Fruit fly (Drosophila melanogaster): ENCODE data around the gene Eip74EF.

Eip74EF gene

DNA sequence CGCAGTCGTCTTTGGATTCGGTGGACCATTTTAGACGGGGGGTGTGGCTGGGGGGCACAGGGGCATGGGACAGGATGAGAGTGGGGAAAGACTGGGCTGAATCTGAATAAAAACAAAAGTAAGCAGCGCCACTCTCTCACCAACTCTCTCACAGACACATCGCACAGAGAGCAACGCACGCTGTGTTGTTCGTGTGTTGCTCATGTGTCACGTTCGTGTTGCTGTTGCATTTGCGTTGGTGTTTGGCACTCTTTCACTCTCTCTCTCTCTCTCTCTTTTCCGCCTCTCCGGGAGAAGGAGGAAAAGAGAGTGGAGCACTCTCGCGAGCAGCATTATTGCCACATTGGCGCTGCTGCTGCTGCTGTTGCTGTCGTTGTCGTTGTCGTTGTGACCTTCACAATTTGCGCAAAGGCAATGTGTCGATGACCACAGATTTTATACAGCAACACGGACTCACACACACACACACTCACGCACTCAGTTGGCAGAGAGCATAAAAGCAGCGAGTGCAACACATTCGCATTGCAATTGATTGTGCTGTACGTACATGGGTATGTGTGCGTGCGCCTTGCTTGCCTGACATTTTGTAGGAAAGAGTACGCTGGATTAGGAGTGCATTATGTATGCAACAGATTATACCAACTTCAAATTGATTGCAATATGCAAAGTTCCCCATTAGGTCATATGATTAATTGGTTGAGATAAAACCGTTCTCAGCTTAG, 55.4 kb downstream of the Eip74EF start (continued):
- peak; percentile 21 for TF ChIP-seq CG6854 (GFP tag; optimal IDR thresholded peaks at IDR 0.05)
- TF ChIP-seq Lpt (GFP tag; optimal IDR thresholded peaks at IDR 0.05): peak; percentile 74
- TF ChIP-seq net (GFP tag; optimal IDR thresholded peaks at IDR 0.05): peak; percentile 15
- TF ChIP-seq fd85E (GFP tag; optimal IDR thresholded peaks at IDR 0.05): peak; percentile 10
- peak; percentile 23 for TF ChIP-seq Sox14 (GFP tag; optimal IDR thresholded peaks at IDR 0.05)
- no peak for TF ChIP-seq CG7368 (GFP tag; optimal IDR thresholded peaks at IDR 0.05)
- TF ChIP-seq CG16779 (tag; optimal IDR thresholded peaks at IDR 0.05): peak; percentile 73
- TF ChIP-seq ss (GFP tag; optimal IDR thresholded peaks at IDR 0.05): peak; percentile 69 to 78
- TF ChIP-seq CG3032 (tag; optimal IDR thresholded peaks at IDR 0.05): no peak
- TF ChIP-seq CG4318 (GFP tag; optimal IDR thresholded peaks at IDR 0.05): no peak
- TF ChIP-seq Eip75B (GFP tag; optimal IDR thresholded peaks at IDR 0.05): peak; percentile 70
- TF ChIP-seq salr (GFP tag; optimal IDR thresholded peaks at IDR 0.05): peak in 1 of 2 experiments; percentile 4

DNA sequence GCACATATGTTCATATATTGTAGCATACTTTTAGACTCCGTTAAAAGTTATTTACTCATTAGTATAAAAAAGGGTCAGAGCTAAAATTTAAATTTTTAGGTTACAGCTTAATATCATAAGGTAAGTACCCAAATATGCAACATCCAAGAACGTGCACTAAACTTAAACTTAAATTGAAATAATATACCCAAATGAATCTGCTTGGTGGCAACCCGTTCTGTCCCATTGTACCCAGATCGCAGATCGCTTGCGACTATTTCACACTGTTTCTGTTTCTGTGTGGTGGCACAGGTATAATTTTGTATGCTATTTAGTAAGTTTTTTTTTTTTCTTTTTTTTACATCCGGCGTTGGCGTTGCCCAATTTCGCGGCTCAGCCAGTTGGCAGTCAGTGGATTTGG, 56.0 kb downstream of the Eip74EF start:
- TF ChIP-seq CG6808 (GFP tag; optimal IDR thresholded peaks at IDR 0.05): peak; percentile 5
- TF ChIP-seq CG3032 (tag; optimal IDR thresholded peaks at IDR 0.05): peak; percentile 9
- TF ChIP-seq CG34406 (GFP tag; optimal IDR thresholded peaks at IDR 0.05): peak; percentile 10
- TF ChIP-seq Sox102F (GFP tag; optimal IDR thresholded peaks at IDR 0.05): no peak
- no peak for TF ChIP-seq dac (GFP tag; optimal IDR thresholded peaks at IDR 0.05)
- TF ChIP-seq Eip93F (GFP tag; optimal IDR thresholded peaks at IDR 0.05): no peak
- TF ChIP-seq CG6854 (GFP tag; optimal IDR thresholded peaks at IDR 0.05): no peak
- no peak for TF ChIP-seq cyc (GFP tag; optimal IDR thresholded peaks at IDR 0.05)
- no peak for TF ChIP-seq Eip78C (GFP tag)
- no peak for TF ChIP-seq dsx (GFP tag; optimal IDR thresholded peaks at IDR 0.05; ENCODE audit: poor library complexity, severe bottlenecking)
- TF ChIP-seq acj6 (GFP tag; optimal IDR thresholded peaks at IDR 0.05): no peak
- peak; percentile 18 for TF ChIP-seq achi (GFP tag; optimal IDR thresholded peaks at IDR 0.05)

- TF ChIP-seq CG3919 (GFP tag; optimal IDR thresholded peaks at IDR 0.05) (peak; percentile 48), pdm3 (GFP tag; optimal IDR thresholded peaks at IDR 0.05) (no peak)
Measured at dm6 chr3L:17562263-17562662, 56.9 kb downstream of the Eip74EF start.

DNA sequence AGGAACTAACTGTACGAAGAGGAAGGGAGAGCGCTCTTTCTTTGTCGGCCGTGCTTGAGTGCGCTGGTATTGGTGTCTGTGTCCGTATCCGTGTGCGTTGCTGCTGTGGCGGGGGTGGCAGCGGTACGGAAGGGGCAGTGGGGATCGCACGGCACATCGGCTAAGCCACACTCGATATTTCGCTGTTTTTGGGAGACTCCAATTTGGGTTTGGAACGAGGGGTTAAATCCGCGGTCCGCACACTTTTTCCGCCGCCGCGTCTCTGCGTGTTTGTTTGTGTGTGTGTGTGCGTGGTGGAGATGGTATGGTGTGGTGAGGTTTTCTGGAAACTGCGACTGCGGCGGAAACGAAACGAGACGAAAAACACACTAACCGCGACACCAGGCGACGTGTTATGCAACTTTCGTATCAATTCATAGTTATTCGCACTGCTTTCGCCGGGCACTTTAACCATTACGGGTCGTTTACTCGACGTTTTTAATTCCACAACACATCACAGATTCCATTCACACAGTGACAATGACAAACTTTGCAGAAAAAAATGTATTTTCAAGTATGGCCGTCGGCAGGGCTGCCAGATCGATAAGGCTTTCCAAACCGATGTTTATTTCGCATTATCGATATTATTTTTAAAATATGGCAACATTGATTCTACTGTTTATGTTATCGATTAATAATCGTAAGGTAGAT, 61.8 kb downstream of the Eip74EF start, which contains the start of gene CycT:
Gene CycT (minus strand): TSS at position 574 of the 690 bp plus-strand sequence.
- TF ChIP-seq CG31627 (GFP tag; optimal IDR thresholded peaks at IDR 0.05) (no peak), CG6792 (GFP tag; optimal IDR thresholded peaks at IDR 0.05) (peak; percentile 30), Ets21C (GFP tag; optimal IDR thresholded peaks at IDR 0.05) (no peak), CG6854 (GFP tag; optimal IDR thresholded peaks at IDR 0.05) (peak; percentile 85), CG6276 (GFP tag; optimal IDR thresholded peaks at IDR 0.05) (no peak), Sox14 (GFP tag; optimal IDR thresholded peaks at IDR 0.05) (peak; percentile 75), dsx (GFP tag; optimal IDR thresholded peaks at IDR 0.05; ENCODE audit: poor library complexity, severe bottlenecking) (peak; percentile 19), CG6163 (GFP tag; IDR thresholded peaks at IDR 0.05) (0 out of 3 replicates have a peak, but pooled peaks have one; percentile 28), fd59A (GFP tag; optimal IDR thresholded peaks at IDR 0.05) (no peak), vri (GFP tag; optimal IDR thresholded peaks at IDR 0.05) (peak; percentile 76), CG34406 (GFP tag; optimal IDR thresholded peaks at IDR 0.05) (no peak), Eip78C (GFP tag) (peak; percentile 86), dac (GFP tag; optimal IDR thresholded peaks at IDR 0.05) (peak; percentile 1), CG15336 (GFP tag; IDR thresholded peaks at IDR 0.05) (peak; percentile 53), Sox15 (GFP tag; optimal IDR thresholded peaks at IDR 0.05) (no peak), esn (GFP tag; optimal IDR thresholded peaks at IDR 0.05) (peak; percentile 42), fd85E (GFP tag; optimal IDR thresholded peaks at IDR 0.05) (peak; percentile 7), cyc (GFP tag; optimal IDR thresholded peaks at IDR 0.05) (peak; percentile 2), lz (GFP tag; optimal IDR thresholded peaks at IDR 0.05) (no peak), CG11762 (GFP tag; optimal IDR thresholded peaks at IDR 0.05; ENCODE audit: insufficient read depth) (no peak)

Measured in whole organism, prepupa.